Fruit fly (Drosophila melanogaster) whole organism, wandering third instar larva: Measurements from ENCODE around the gene Art8.

ENCODE experiments used
- CG9705 ChIP-seq: fragments of 200-800 bp; sonication (Bioruptor generic); optimal IDR thresholded peaks from 2 replicates; lab custom pipeline; 2018; ENCODE audit warnings: missing biosample characterization, mild to moderate bottlenecking, missing genetic modification characterization
- Hr83 ChIP-seq: fragments of 200-300 bp; sonication (Bioruptor generic); optimal IDR thresholded peaks from 2 replicates; lab custom pipeline; 2016; ENCODE audit warnings: missing biosample characterization, mild to moderate bottlenecking, missing genetic modification characterization, moderate library complexity; ENCODE audit not compliant: poor library complexity, severe bottlenecking
- Jra ChIP-seq: sonication (Bioruptor generic); optimal IDR thresholded peaks from 2 replicates; lab custom pipeline; 2016; ENCODE audit warnings: missing biosample characterization, missing genetic modification characterization
- Mio ChIP-seq: sonication (Bioruptor generic); optimal IDR thresholded peaks from 2 replicates; lab custom pipeline; 2016; ENCODE audit warnings: missing biosample characterization, missing genetic modification characterization
- Myc ChIP-seq: fragments of >200 bp; optimal IDR thresholded peaks from 2 replicates; lab custom pipeline; 2017
- Sp1 ChIP-seq: fragments of 200-800 bp; sonication (Bioruptor generic); optimal IDR thresholded peaks from 3 replicates; lab custom pipeline; 2019; ENCODE audit warnings: missing biosample characterization, mild to moderate bottlenecking, missing genetic modification characterization, moderate library complexity
- Vsx2 ChIP-seq: fragments of 200-300, 225-300 bp; sonication (Bioruptor generic); optimal IDR thresholded peaks from 2 replicates; lab custom pipeline; 2018; ENCODE audit warnings: missing biosample characterization, missing genetic modification characterization; ENCODE audit not compliant: partially characterized antibody
- br ChIP-seq: fragments of 200-800 bp; sonication (Bioruptor generic); optimal IDR thresholded peaks from 2 replicates; lab custom pipeline; 2016; ENCODE audit warnings: missing biosample characterization, missing genetic modification characterization
- brk ChIP-seq: fragments of 200-800 bp; sonication (Bioruptor generic); optimal IDR thresholded peaks from 2 replicates; lab custom pipeline; 2016; ENCODE audit warnings: missing biosample characterization, mild to moderate bottlenecking, missing genetic modification characterization
- dmrt93B ChIP-seq: fragments of 200-800 bp; sonication (Bioruptor generic); optimal IDR thresholded peaks from 2 replicates; lab custom pipeline; 2018; ENCODE audit warnings: missing biosample characterization, mild to moderate bottlenecking, missing genetic modification characterization
- dsf ChIP-seq: sonication (Bioruptor generic); optimal IDR thresholded peaks from 2 replicates; lab custom pipeline; 2016; ENCODE audit warnings: missing biosample characterization, missing genetic modification characterization, borderline replicate concordance
- foxo ChIP-seq, 2 experiments: fragments of 200-800 bp; sonication (Bioruptor generic); optimal IDR thresholded peaks; 2 replicates in 1 of 2; 3 replicates in 1 of 2; lab custom pipeline; 2016 to 2017; ENCODE audit warnings: missing biosample characterization in 2 of 2, missing genetic modification characterization in 2 of 2
- jim ChIP-seq: fragments of 175-275, 200-325 bp; sonication (Bioruptor generic); optimal IDR thresholded peaks from 2 replicates; lab custom pipeline; 2016; ENCODE audit warnings: missing biosample characterization, mild to moderate bottlenecking, missing genetic modification characterization
- rgr ChIP-seq: fragments of 200-800 bp; sonication (Bioruptor generic); optimal IDR thresholded peaks from 3 replicates; lab custom pipeline; 2016; ENCODE audit warnings: missing biosample characterization, mild to moderate bottlenecking, missing genetic modification characterization
- sage ChIP-seq: fragments of 200-800 bp; sonication (Bioruptor generic); optimal IDR thresholded peaks from 2 replicates; lab custom pipeline; 2016; ENCODE audit warnings: missing biosample characterization, mild to moderate bottlenecking, missing genetic modification characterization

Art8 gene

DNA sequence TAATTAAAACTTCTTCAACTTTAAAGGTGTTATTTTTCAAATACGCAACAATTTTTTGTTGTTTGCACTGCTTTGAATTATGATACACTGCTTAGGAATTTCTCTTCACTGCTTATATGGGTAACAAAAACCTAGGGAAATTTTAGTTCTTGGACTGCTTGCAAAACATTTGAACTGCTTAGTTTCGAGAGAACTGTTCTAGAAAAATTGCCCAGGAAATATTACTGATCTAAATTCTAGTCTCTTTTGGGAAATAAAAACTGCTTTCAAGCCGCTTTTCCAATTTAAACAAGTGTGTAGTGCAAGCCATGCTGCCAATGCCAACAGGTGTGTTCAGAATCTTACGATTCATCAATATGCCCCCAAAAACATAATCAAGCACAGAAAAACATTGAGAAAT is 46.4 kb downstream of the Art8 start:
- no peak for TF ChIP-seq Jra (GFP tag; lab: Kevin White, UChicago)
- TF ChIP-seq Myc (lab: Kevin White, UChicago), result peak; percentile 66
- TF ChIP-seq, all 38 proteins: peak for 1

dm6 chr2L:10963979-10964378 is 46.9 kb downstream of the Art8 start, which contains the start of gene dpr2:
dpr2 (minus strand) TSS chr2L:10964153.
- TF ChIP-seq Sp1 (GFP tag; lab: Kevin White, UChicago) (no peak), br (GFP tag; lab: Kevin White, UChicago) (no peak), brk (GFP tag; lab: Kevin White, UChicago) (no peak), CG9705 (no peak), Mio (no peak), Vsx2 (no peak), rgr (GFP tag; lab: Kevin White, UChicago) (no peak), Hr83 (GFP tag; lab: Kevin White, UChicago) (no peak), dmrt93B (GFP tag; lab: Kevin White, UChicago) (no peak), sage (GFP tag; lab: Kevin White, UChicago) (no peak), dsf (GFP tag; lab: Kevin White, UChicago) (no peak), foxo (GFP tag; optimal IDR thresholded peaks at IDR 0.05; lab: Kevin White, UChicago) (no peak), jim (GFP tag; lab: Kevin White, UChicago) (no peak)
